Fruit fly (Drosophila melanogaster): ENCODE results near the gene rump.

Gene rump

dm6 chr3R:9529913-9530312, 19.8 kb upstream of the rump start (continued):
- peak; percentile 14 for TF ChIP-seq CG17359 (tag; optimal IDR thresholded peaks at IDR 0.05)
- no peak for TF ChIP-seq gsb-n (tag; optimal IDR thresholded peaks at IDR 0.05)
- TF ChIP-seq crol (GFP tag; IDR thresholded peaks at IDR 0.05) = no peak
- TF ChIP-seq abd-A (tag; optimal IDR thresholded peaks at IDR 0.05) = no peak
- no peak for TF ChIP-seq Bgb (GFP tag; IDR thresholded peaks at IDR 0.05; ENCODE audit: partially characterized antibody)
- no peak for TF ChIP-seq nerfin-1 (tag; optimal IDR thresholded peaks at IDR 0.05)
- no peak for TF ChIP-seq CG14014 (GFP tag; IDR thresholded peaks at IDR 0.05)
- no peak for TF ChIP-seq stc (GFP tag; IDR thresholded peaks at IDR 0.05)
- TF ChIP-seq CG1792 (GFP tag; optimal IDR thresholded peaks at IDR 0.05) = no peak
- peak; percentile 12 for TF ChIP-seq CG12219 (GFP tag; optimal IDR thresholded peaks at IDR 0.05)
- TF ChIP-seq her (GFP tag; optimal IDR thresholded peaks at IDR 0.05) = no peak
- no peak for TF ChIP-seq dmrt11E (tag; optimal IDR thresholded peaks at IDR 0.05)
- no peak for TF ChIP-seq CG17186 (GFP tag; optimal IDR thresholded peaks at IDR 0.05)
- TF ChIP-seq Dfd (GFP tag; optimal IDR thresholded peaks at IDR 0.05) = no peak
- TF ChIP-seq jing (GFP tag; optimal IDR thresholded peaks at IDR 0.05) = no peak
- no peak for TF ChIP-seq gt (GFP tag; IDR thresholded peaks at IDR 0.05)
- no peak for TF ChIP-seq corto (GFP tag; optimal IDR thresholded peaks at IDR 0.05)
- TF ChIP-seq Xbp1 (GFP tag; optimal IDR thresholded peaks at IDR 0.05) = no peak
- no peak for TF ChIP-seq bsh (GFP tag; optimal IDR thresholded peaks at IDR 0.05)
- TF ChIP-seq en (GFP tag; optimal IDR thresholded peaks at IDR 0.05) = no peak
- no peak for TF ChIP-seq CG12236 (GFP tag; optimal IDR thresholded peaks at IDR 0.05)
- TF ChIP-seq Pdp1 (GFP tag; optimal IDR thresholded peaks at IDR 0.05) = peak in 1 of 2 experiments; percentile 60
- no peak for TF ChIP-seq CG12299 (tag; optimal IDR thresholded peaks at IDR 0.05)
- TF ChIP-seq Deaf1 (tag; optimal IDR thresholded peaks at IDR 0.05) = no peak
- no peak for TF ChIP-seq CG4617 (GFP tag; optimal IDR thresholded peaks at IDR 0.05; ENCODE audit: borderline replicate concordance)
- TF ChIP-seq ro (GFP tag; IDR thresholded peaks at IDR 0.05) = no peak
- peak; percentile 80 for TF ChIP-seq Ets65A (GFP tag)
- TF ChIP-seq sens-2 (GFP tag; IDR thresholded peaks at IDR 0.05) = no peak
- TF ChIP-seq CG18599 (GFP tag; optimal IDR thresholded peaks at IDR 0.05) = no peak
- TF ChIP-seq ac (GFP tag; optimal IDR thresholded peaks at IDR 0.05) = no peak
- TF ChIP-seq cg (GFP tag; optimal IDR thresholded peaks at IDR 0.05) = peak; percentile 15
- no peak for TF ChIP-seq Oli (tag; optimal IDR thresholded peaks at IDR 0.05)
- no peak for TF ChIP-seq Dbx (GFP tag; IDR thresholded peaks at IDR 0.05)
- TF ChIP-seq Adf1 (GFP tag; IDR thresholded peaks at IDR 0.05) = no peak
- no peak for TF ChIP-seq CG13287 (GFP tag; IDR thresholded peaks at IDR 0.05; ENCODE audit: partially characterized antibody)
- TF ChIP-seq Antp (GFP tag; optimal IDR thresholded peaks at IDR 0.05) = no peak
- peak; percentile 32 for TF ChIP-seq ATbp (GFP tag; optimal IDR thresholded peaks at IDR 0.05)
- TF ChIP-seq CoRest (tag; optimal IDR thresholded peaks at IDR 0.05) = no peak
- TF ChIP-seq CG4730 (GFP tag; IDR thresholded peaks at IDR 0.05) = no peak
- no peak for TF ChIP-seq CG34224 (GFP tag; IDR thresholded peaks at IDR 0.05; ENCODE audit: partially characterized antibody)
- no peak for TF ChIP-seq CG16813 (GFP tag; IDR thresholded peaks at IDR 0.05; ENCODE audit: partially characterized antibody)
- TF ChIP-seq CG13424 (tag; optimal IDR thresholded peaks at IDR 0.05) = no peak
- no peak for TF ChIP-seq Fer3 (tag; optimal IDR thresholded peaks at IDR 0.05)
- no peak for TF ChIP-seq CG1603 (tag; optimal IDR thresholded peaks at IDR 0.05)
- no peak for TF ChIP-seq CG12659 (GFP tag; optimal IDR thresholded peaks at IDR 0.05)
- no peak for TF ChIP-seq CG17912 (GFP tag; optimal IDR thresholded peaks at IDR 0.05)
- no peak for TF ChIP-seq Fer1 (GFP tag; optimal IDR thresholded peaks at IDR 0.05)
- no peak for TF ChIP-seq Nf-YC (tag; optimal IDR thresholded peaks at IDR 0.05)
- peak; percentile 8 for TF ChIP-seq CG2678 (tag; optimal IDR thresholded peaks at IDR 0.05)
- no peak for TF ChIP-seq Drgx (GFP tag; IDR thresholded peaks at IDR 0.05)
- TF ChIP-seq tap (tag; optimal IDR thresholded peaks at IDR 0.05) = no peak
